Fruit fly (Drosophila melanogaster): ENCODE measurements around the gene lz.

Gene lz

DNA sequence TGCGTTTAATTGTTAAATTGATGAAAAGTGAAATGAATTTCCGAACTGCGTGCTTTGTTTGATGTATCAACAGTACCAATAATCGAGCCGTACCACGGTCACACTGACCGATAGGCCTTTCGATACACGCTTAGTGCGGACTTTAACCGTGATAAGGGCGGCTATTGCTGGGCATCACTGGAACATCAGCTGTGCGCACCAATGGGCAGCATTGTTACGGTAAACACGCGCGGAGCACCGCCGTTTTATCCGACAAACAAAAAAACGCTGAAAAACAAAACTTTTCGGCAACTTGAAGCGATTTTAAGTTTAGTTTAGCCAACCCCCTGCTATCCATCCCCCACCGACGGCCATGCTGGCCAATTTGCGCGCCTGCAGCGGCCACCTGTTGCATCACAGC, 34.7 kb downstream of the lz start, which contains the start of the genes c12.1 and c12.2 (continued):
- peak; percentile 97 for TF ChIP-seq pzg (GFP tag; optimal IDR thresholded peaks at IDR 0.05)
- TF ChIP-seq Hmx (GFP tag; optimal IDR thresholded peaks at IDR 0.05), result no peak
- TF ChIP-seq CG33213 (GFP tag; optimal IDR thresholded peaks at IDR 0.05), result peak; percentile 40
- TF ChIP-seq hbn (GFP tag; IDR thresholded peaks at IDR 0.05; ENCODE audit: partially characterized antibody), result 0 out of 2 replicates have a peak, but pooled peaks have one; percentile 34
- peak; percentile 43 for TF ChIP-seq CTCF (GFP tag; optimal IDR thresholded peaks at IDR 0.05)
- 0 out of 3 replicates have a peak, but pooled peaks have one; percentile 24 for TF ChIP-seq row (GFP tag; IDR thresholded peaks at IDR 0.05)
- TF ChIP-seq knrl (GFP tag; IDR thresholded peaks at IDR 0.05; ENCODE audit: partially characterized antibody), result peak; percentile 44; the same call in 1 of the 3 replicates
- TF ChIP-seq CG6689 (GFP tag; IDR thresholded peaks at IDR 0.05), result no peak
- TF ChIP-seq inv (GFP tag; IDR thresholded peaks at IDR 0.05; ENCODE audit: partially characterized antibody), result peak; percentile 39; the same call in 1 of the 2 replicates
- peak; percentile 18 for TF ChIP-seq Mad (GFP tag; optimal IDR thresholded peaks at IDR 0.05)
- peak; percentile 66 for TF ChIP-seq CG2116 (GFP tag; optimal IDR thresholded peaks at IDR 0.05)
- no peak for TF ChIP-seq lola (GFP tag; optimal IDR thresholded peaks at IDR 0.05)
- TF ChIP-seq HLHmδ (GFP tag; optimal IDR thresholded peaks at IDR 0.05), result peak; percentile 14
- no peak for TF ChIP-seq lbe (GFP tag; optimal IDR thresholded peaks at IDR 0.05)
- peak; percentile 41; the same call in 1 of the 3 replicates for TF ChIP-seq HLH4C (GFP tag; IDR thresholded peaks at IDR 0.05; ENCODE audit: partially characterized antibody)
- TF ChIP-seq Bgb (GFP tag; IDR thresholded peaks at IDR 0.05; ENCODE audit: partially characterized antibody), result peak; percentile 69
- no peak for TF ChIP-seq PHDP (tag; optimal IDR thresholded peaks at IDR 0.05)
- peak; percentile 55 for TF ChIP-seq Ets65A (GFP tag)
- peak; percentile 75 for TF ChIP-seq CG15514 (GFP tag; optimal IDR thresholded peaks at IDR 0.05)
- no peak for TF ChIP-seq sim (GFP tag; IDR thresholded peaks at IDR 0.05)
- TF ChIP-seq grau (tag; optimal IDR thresholded peaks at IDR 0.05), result peak; percentile 57
- peak; percentile 23 for TF ChIP-seq Fer1 (GFP tag; optimal IDR thresholded peaks at IDR 0.05)
- TF ChIP-seq CG6791 (GFP tag; IDR thresholded peaks at IDR 0.05; ENCODE audit: partially characterized antibody), result peak; percentile 74; the same call in 2 of the 3 replicates
- TF ChIP-seq ssp (GFP tag; IDR thresholded peaks at IDR 0.05), result 0 out of 2 replicates have a peak, but pooled peaks have one; percentile 18
- TF ChIP-seq CG9609 (GFP tag; optimal IDR thresholded peaks at IDR 0.05), result peak; percentile 1
- TF ChIP-seq ab (GFP tag; optimal IDR thresholded peaks at IDR 0.05), result no peak
- TF ChIP-seq CG10267 (tag; optimal IDR thresholded peaks at IDR 0.05), result peak; percentile 44
- peak; percentile 1 for TF ChIP-seq CG7928 (GFP tag; optimal IDR thresholded peaks at IDR 0.05)
- TF ChIP-seq MBD-R2 (GFP tag; IDR thresholded peaks at IDR 0.05), result peak; percentile 100
- peak; percentile 89 for TF ChIP-seq Med (GFP tag)
- TF ChIP-seq CG7745 (tag; optimal IDR thresholded peaks at IDR 0.05), result no peak
- TF ChIP-seq CG17385 (GFP tag; optimal IDR thresholded peaks at IDR 0.05), result no peak
- peak; percentile 50 for TF ChIP-seq Blimp-1 (GFP tag; optimal IDR thresholded peaks at IDR 0.05)
- TF ChIP-seq slou (GFP tag; optimal IDR thresholded peaks at IDR 0.05), result no peak
- peak; percentile 29 for TF ChIP-seq nerfin-1 (tag; optimal IDR thresholded peaks at IDR 0.05)
- TF ChIP-seq NC2β (GFP tag; optimal IDR thresholded peaks at IDR 0.05), result peak; percentile 32
- peak; percentile 60 for TF ChIP-seq CG14860 (GFP tag; IDR thresholded peaks at IDR 0.05; ENCODE audit: partially characterized antibody)
- peak; percentile 72 for TF ChIP-seq CG42726 (GFP tag; IDR thresholded peaks at IDR 0.05; ENCODE audit: partially characterized antibody)
- TF ChIP-seq HmgZ (tag; optimal IDR thresholded peaks at IDR 0.05), result peak; percentile 75
- TF ChIP-seq unc-4 (GFP tag; IDR thresholded peaks at IDR 0.05; ENCODE audit: partially characterized antibody), result peak; percentile 64
- TF ChIP-seq CG3995 (GFP tag; optimal IDR thresholded peaks at IDR 0.05), result peak; percentile 6
- TF ChIP-seq GATAe (GFP tag; conservative IDR thresholded peaks at IDR 0.05), result peak; percentile 87
- TF ChIP-seq E2f2 (GFP tag; IDR thresholded peaks at IDR 0.05), result peak; percentile 67
- TF ChIP-seq Dref (GFP tag; IDR thresholded peaks at IDR 0.05), result peak; percentile 92
- TF ChIP-seq Max (GFP tag; optimal IDR thresholded peaks at IDR 0.05), result peak; percentile 64

All from whole organism, embryonic.